Worm (Caenorhabditis elegans): ENCODE data around the gene fbxb-71.
A peak's percentile ranks its signal among the peaks of the same experiment; 100 is the strongest.

Gene fbxb-71

ce11 chrX:3220267-3220666, 42.4 kb upstream of the fbxb-71 start, which contains the start of gene rgl-1:
TSS of gene rgl-1 (minus strand) at chrX:3220367.
- TF ChIP-seq tbx-2 (tag; optimal IDR thresholded peaks at IDR 0.05) = no peak
- TF ChIP-seq ceh-28 (tag; optimal IDR thresholded peaks at IDR 0.05) = no peak
- no peak for TF ChIP-seq ceh-16 (tag; optimal IDR thresholded peaks at IDR 0.05)
- TF ChIP-seq aly-2 (tag; optimal IDR thresholded peaks at IDR 0.05) = no peak
- no peak for TF ChIP-seq ZK546.5 (tag; optimal IDR thresholded peaks at IDR 0.05)
- no peak for TF ChIP-seq unc-39 (tag; optimal IDR thresholded peaks at IDR 0.05)
- no peak for TF ChIP-seq daf-12 (tag; optimal IDR thresholded peaks at IDR 0.05)

ce11 chrX:3223135-3223534, 39.6 kb upstream of the fbxb-71 start:
- TF ChIP-seq jun-1 (tag; optimal IDR thresholded peaks at IDR 0.05) (no peak), pha-4 (tag; optimal IDR thresholded peaks at IDR 0.05) (peak; percentile 2), ceh-16 (tag; optimal IDR thresholded peaks at IDR 0.05) (no peak)

- TF ChIP-seq unc-62 (GFP tag; optimal IDR thresholded peaks at IDR 0.05) (no peak), elt-2 (tag; optimal IDR thresholded peaks at IDR 0.05) (peak; percentile 31), pqm-1 (tag; optimal IDR thresholded peaks at IDR 0.05) (peak; percentile 37), pha-4 (tag; optimal IDR thresholded peaks at IDR 0.05) (peak; percentile 7), sea-2 (GFP tag; optimal IDR thresholded peaks at IDR 0.05) (no peak)
Measured at ce11 chrX:3226348-3227229, 36.1 kb upstream of the fbxb-71 start.

ce11 chrX:3228701-3229100, 34.0 kb upstream of the fbxb-71 start:
- TF ChIP-seq aly-2 (tag; optimal IDR thresholded peaks at IDR 0.05) (no peak), tbx-2 (tag; optimal IDR thresholded peaks at IDR 0.05) (no peak), hmg-11 (tag; optimal IDR thresholded peaks at IDR 0.05) (no peak), jun-1 (tag; optimal IDR thresholded peaks at IDR 0.05) (no peak), nhr-11 (tag; optimal IDR thresholded peaks at IDR 0.05) (no peak), mml-1 (tag; optimal IDR thresholded peaks at IDR 0.05) (no peak), elt-1 (tag; optimal IDR thresholded peaks at IDR 0.05) (no peak), nhr-23 (tag; optimal IDR thresholded peaks at IDR 0.05) (no peak), nhr-77 (tag; optimal IDR thresholded peaks at IDR 0.05) (no peak)

ce11 chrX:3230575-3230974, 32.1 kb upstream of the fbxb-71 start:
- TF ChIP-seq fkh-10 (GFP tag; optimal IDR thresholded peaks at IDR 0.05) (no peak), fos-1 (tag; optimal IDR thresholded peaks at IDR 0.05) (no peak), lin-15B (tag; optimal IDR thresholded peaks at IDR 0.05) (no peak), nhr-67 (tag; optimal IDR thresholded peaks at IDR 0.05) (no peak), elt-2 (tag; optimal IDR thresholded peaks at IDR 0.05) (no peak)

- TF ChIP-seq egl-27 (tag; optimal IDR thresholded peaks at IDR 0.05) = no peak
- TF ChIP-seq jun-1 (tag; optimal IDR thresholded peaks at IDR 0.05) = peak; percentile 41
- peak; percentile 95 for TF ChIP-seq elt-2 (tag; optimal IDR thresholded peaks at IDR 0.05)
- peak; percentile 92 for TF ChIP-seq pqm-1 (tag; optimal IDR thresholded peaks at IDR 0.05)
- TF ChIP-seq tbx-2 (tag; optimal IDR thresholded peaks at IDR 0.05) = no peak
Measured at ce11 chrX:3235358-3235816, 27.3 kb upstream of the fbxb-71 start, which contains the start of gene F28B4.3. TSS of gene F28B4.3 (minus strand) at chrX:3235408.

- TF ChIP-seq nhr-12 (tag; optimal IDR thresholded peaks at IDR 0.05) (no peak), elt-2 (tag; optimal IDR thresholded peaks at IDR 0.05) (peak; percentile 79), pqm-1 (tag; optimal IDR thresholded peaks at IDR 0.05) (peak; percentile 74), ceh-9 (tag; optimal IDR thresholded peaks at IDR 0.05) (no peak), nhr-76 (tag; optimal IDR thresholded peaks at IDR 0.05) (no peak)
Measured at ce11 chrX:3243614-3244013, 19.1 kb upstream of the fbxb-71 start, which contains the start of gene irg-7. TSS of gene irg-7 (minus strand) at chrX:3243636.
